Fruit fly (Drosophila melanogaster) whole organism, embryonic: ENCODE data around the gene CG8960.

Experiments used
- ATbp ChIP-seq: fragments of 200-800 bp; sonication (Bioruptor generic); optimal IDR thresholded peaks from 2 replicates; lab custom pipeline; 2017; ENCODE audit warnings: missing biosample characterization, mild to moderate bottlenecking, missing genetic modification characterization, missing genetic modification reagents
- Bdp1 ChIP-seq: fragments of 200-800 bp; sonication (Bioruptor generic); optimal IDR thresholded peaks from 3 replicates; lab custom pipeline; 2016; ENCODE audit warnings: missing biosample characterization, missing genetic modification characterization
- Blimp-1 ChIP-seq: fragments of 200-800 bp; sonication (Bioruptor generic); optimal IDR thresholded peaks from 3 replicates; lab custom pipeline; 2018; ENCODE audit warnings: missing biosample characterization, missing genetic modification characterization, mild to moderate bottlenecking, moderate library complexity, missing genetic modification reagents
- Bteb2 ChIP-seq: fragments of 200-800 bp; sonication (Bioruptor generic); optimal IDR thresholded peaks from 2 replicates; lab custom pipeline; 2016; ENCODE audit warnings: missing biosample characterization, missing genetic modification characterization
- CG10147 ChIP-seq: fragments of 200-800 bp; sonication (Bioruptor generic); optimal IDR thresholded peaks from 2 replicates; lab custom pipeline; 2019; ENCODE audit warnings: missing biosample characterization, mild to moderate bottlenecking, missing genetic modification characterization, moderate library complexity
- CG11093 ChIP-seq: fragments of 200-800 bp; sonication (Bioruptor generic); IDR thresholded peaks from 3 replicates; pipeline ENCODE4 v1.3.6; 2022; ENCODE audit warnings: missing biosample characterization, missing genetic modification characterization
- CG12104 ChIP-seq: fragments of 200-800 bp; sonication (Bioruptor generic); optimal IDR thresholded peaks from 3 replicates; lab custom pipeline; 2016; ENCODE audit warnings: missing biosample characterization, missing genetic modification characterization
- CG13296 ChIP-seq: fragments of 200-800 bp; sonication (Bioruptor generic); optimal IDR thresholded peaks from 3 replicates; lab custom pipeline; 2018; ENCODE audit warnings: missing biosample characterization, mild to moderate bottlenecking, missing genetic modification characterization
- CG13424 ChIP-seq: fragments of 200-800 bp; sonication (Bioruptor generic); optimal IDR thresholded peaks from 2 replicates; lab custom pipeline; 2019; ENCODE audit warnings: missing biosample characterization, mild to moderate bottlenecking, missing genetic modification characterization, moderate library complexity
- CG13624 ChIP-seq: fragments of 200-800 bp; sonication (Bioruptor generic); optimal IDR thresholded peaks from 2 replicates; lab custom pipeline; 2016; ENCODE audit warnings: missing biosample characterization, missing genetic modification characterization
- CG1647 ChIP-seq: fragments of 200-800 bp; sonication (Bioruptor generic); optimal IDR thresholded peaks from 3 replicates; lab custom pipeline; 2016; ENCODE audit warnings: missing biosample characterization, missing genetic modification characterization
- CG18011 ChIP-seq: fragments of 200-800 bp; sonication (Bioruptor generic); optimal IDR thresholded peaks from 2 replicates; lab custom pipeline; 2017; ENCODE audit warnings: missing biosample characterization, missing genetic modification characterization, mild to moderate bottlenecking, moderate library complexity, missing genotype
- CG30020 ChIP-seq: fragments of 200-800 bp; optimal IDR thresholded peaks from 2 replicates; lab custom pipeline; 2019; ENCODE audit warnings: missing biosample characterization, mild to moderate bottlenecking, missing genetic modification characterization, moderate library complexity
- CG30431 ChIP-seq: fragments of 200-800 bp; sonication (Bioruptor generic); optimal IDR thresholded peaks from 2 replicates; lab custom pipeline; 2017; ENCODE audit warnings: missing biosample characterization, missing genetic modification characterization
- CG32767 ChIP-seq: fragments of 200-800 bp; sonication (Bioruptor generic); IDR thresholded peaks from 2 replicates; pipeline ENCODE4 v1.3.6; 2022; ENCODE audit warnings: missing biosample characterization, missing genetic modification characterization
- CG3281 ChIP-seq: fragments of 200-800 bp; sonication (Bioruptor generic); optimal IDR thresholded peaks from 3 replicates; lab custom pipeline; 2017; ENCODE audit warnings: missing biosample characterization, mild to moderate bottlenecking, missing genetic modification characterization
- CG3407 ChIP-seq: fragments of 200-800 bp; sonication (Bioruptor generic); optimal IDR thresholded peaks from 2 replicates; lab custom pipeline; 2018; ENCODE audit warnings: missing biosample characterization, mild to moderate bottlenecking, missing genetic modification characterization
- CG4730 ChIP-seq: fragments of 200-800 bp; sonication (Bioruptor generic); IDR thresholded peaks from 2 replicates; pipeline ENCODE4 v1.3.6; 2022; ENCODE audit warnings: missing biosample characterization, missing genetic modification characterization
- CG4820 ChIP-seq: fragments of 200-800 bp; sonication (Bioruptor generic); optimal IDR thresholded peaks from 3 replicates; lab custom pipeline; 2016; ENCODE audit warnings: missing biosample characterization, missing genetic modification characterization
- CG6175 ChIP-seq: fragments of 200-800 bp; sonication (Bioruptor generic); IDR thresholded peaks from 3 replicates; pipeline ENCODE4 v1.3.6; 2022; ENCODE audit warnings: missing biosample characterization, missing genetic modification characterization
- CG6654 ChIP-seq: fragments of 200-800 bp; sonication (Bioruptor generic); optimal IDR thresholded peaks from 2 replicates; lab custom pipeline; 2017; ENCODE audit warnings: missing biosample characterization, mild to moderate bottlenecking, missing genetic modification characterization
- CG7745 ChIP-seq: fragments of 200-800 bp; sonication (Bioruptor generic); optimal IDR thresholded peaks from 2 replicates; lab custom pipeline; 2018; ENCODE audit warnings: missing biosample characterization, mild to moderate bottlenecking, missing genetic modification characterization, moderate library complexity
- CG8281 ChIP-seq: fragments of 200-800 bp; sonication (Bioruptor generic); optimal IDR thresholded peaks from 2 replicates; lab custom pipeline; 2018; ENCODE audit warnings: missing biosample characterization, mild to moderate bottlenecking, missing genetic modification characterization, moderate library complexity
- D19A ChIP-seq: fragments of 200-800 bp; optimal IDR thresholded peaks from 3 replicates; lab custom pipeline; 2019; ENCODE audit warnings: missing biosample characterization, mild to moderate bottlenecking, missing genetic modification characterization, moderate library complexity
- Deaf1 ChIP-seq: fragments of 200-800 bp; optimal IDR thresholded peaks from 3 replicates; lab custom pipeline; 2019; ENCODE audit warnings: missing biosample characterization, mild to moderate bottlenecking, missing genetic modification characterization, moderate library complexity
- ERR ChIP-seq: fragments of 200-800 bp; sonication (Bioruptor generic); optimal IDR thresholded peaks from 2 replicates; lab custom pipeline; 2016; ENCODE audit warnings: missing biosample characterization, missing genetic modification characterization
- Ets65A ChIP-seq: fragments of 200-800 bp; sonication (Bioruptor generic); peaks from one replicate; lab custom pipeline; 2016; ENCODE audit warnings: missing biosample characterization, missing genetic modification characterization
- GATAe ChIP-seq: fragments of 200-800 bp; sonication (Bioruptor generic); conservative IDR thresholded peaks from 2 replicates; pipeline ENCODE4 v1.3.6; 2022; ENCODE audit warnings: missing biosample characterization, missing genetic modification characterization
- HmgD ChIP-seq: fragments of 200-800 bp; sonication (Bioruptor generic); optimal IDR thresholded peaks from 3 replicates; lab custom pipeline; 2016; ENCODE audit warnings: missing biosample characterization, missing genetic modification characterization
- Lhr ChIP-seq: fragments of 200-800 bp; sonication (Bioruptor generic); optimal IDR thresholded peaks from 3 replicates; lab custom pipeline; 2017; ENCODE audit warnings: mild to moderate bottlenecking, missing biosample characterization, missing genetic modification reagents, missing genetic modification characterization
- Lpt ChIP-seq: fragments of >200 bp; optimal IDR thresholded peaks from 2 replicates; lab custom pipeline; 2018; ENCODE audit warnings: missing biosample characterization, missing genetic modification characterization
- NC2α ChIP-seq: fragments of 200-800 bp; sonication (Bioruptor generic); optimal IDR thresholded peaks from 2 replicates; lab custom pipeline; 2016; ENCODE audit warnings: missing biosample characterization, missing genetic modification characterization
- Optix ChIP-seq: fragments of 200-800 bp; sonication (Bioruptor generic); IDR thresholded peaks from 3 replicates; pipeline ENCODE4 v1.3.6; 2022; ENCODE audit warnings: missing biosample characterization, missing genetic modification characterization
- Vsx1 ChIP-seq: fragments of 200-800 bp; sonication (Bioruptor generic); optimal IDR thresholded peaks from 2 replicates; lab custom pipeline; 2017; ENCODE audit warnings: missing biosample characterization, mild to moderate bottlenecking, missing genetic modification characterization, missing genetic modification reagents
- cg ChIP-seq: fragments of 200-800 bp; sonication (Bioruptor generic); optimal IDR thresholded peaks from 3 replicates; lab custom pipeline; 2019; ENCODE audit warnings: missing biosample characterization, mild to moderate bottlenecking, missing genetic modification characterization, moderate library complexity
- chinmo ChIP-seq: fragments of 200-800 bp; sonication (Bioruptor generic); IDR thresholded peaks from 4 replicates; pipeline ENCODE4 v1.3.6; 2022; ENCODE audit warnings: missing biosample characterization, missing genetic modification characterization; ENCODE audit not compliant: partially characterized antibody
- chm ChIP-seq: fragments of 200-800 bp; sonication (Bioruptor generic); IDR thresholded peaks from 2 replicates; pipeline ENCODE4 v1.3.6; 2022; ENCODE audit warnings: missing biosample characterization, missing genetic modification characterization
- chn ChIP-seq: fragments of 200-800 bp; sonication (Bioruptor generic); optimal IDR thresholded peaks from 2 replicates; lab custom pipeline; 2016; ENCODE audit warnings: missing biosample characterization, missing genetic modification characterization
- dati ChIP-seq: fragments of 200-800 bp; sonication (Bioruptor generic); IDR thresholded peaks from 2 replicates; pipeline ENCODE4 v1.3.6; 2022; ENCODE audit warnings: missing biosample characterization, missing genetic modification characterization
- en ChIP-seq: fragments of 200-800 bp; sonication (Bioruptor generic); optimal IDR thresholded peaks from 2 replicates; lab custom pipeline; 2016; ENCODE audit warnings: missing biosample characterization, missing genetic modification characterization
- esg ChIP-seq: fragments of 200-800 bp; sonication (Bioruptor generic); conservative IDR thresholded peaks from 2 replicates; pipeline ENCODE4 v1.3.6; 2022; ENCODE audit warnings: missing biosample characterization, missing genetic modification characterization
- fd96Cb ChIP-seq: fragments of 200-800 bp; sonication (Bioruptor generic); optimal IDR thresholded peaks from 2 replicates; lab custom pipeline; 2018; ENCODE audit warnings: missing biosample characterization, mild to moderate bottlenecking, missing genetic modification characterization, moderate library complexity
- grn ChIP-seq: fragments of 200-800 bp; sonication (Bioruptor generic); optimal IDR thresholded peaks from 3 replicates; lab custom pipeline; 2017; ENCODE audit warnings: missing biosample characterization, missing genetic modification characterization
- ham ChIP-seq: fragments of 200-800 bp; sonication (Bioruptor generic); IDR thresholded peaks from 2 replicates; pipeline ENCODE4 v1.3.6; 2022; ENCODE audit warnings: missing biosample characterization, missing genetic modification characterization
- insv ChIP-seq, 2 experiments: fragments of 200-800 bp; sonication (Bioruptor generic); optimal IDR thresholded peaks; 3 replicates each; lab custom pipeline; 2016 to 2018; ENCODE audit warnings: missing biosample characterization in 2 of 2, missing genetic modification characterization in 2 of 2
- odd ChIP-seq: fragments of 200-800 bp; sonication (Bioruptor generic); optimal IDR thresholded peaks from 2 replicates; lab custom pipeline; 2017; ENCODE audit warnings: missing biosample characterization, mild to moderate bottlenecking, missing genetic modification characterization
- onecut ChIP-seq: fragments of 200-800 bp; sonication (Bioruptor generic); IDR thresholded peaks from 2 replicates; pipeline ENCODE4 v1.3.6; 2022; ENCODE audit warnings: missing biosample characterization, missing genetic modification characterization
- sima ChIP-seq: fragments of 200-800 bp; sonication (Bioruptor generic); optimal IDR thresholded peaks from 2 replicates; lab custom pipeline; 2016; ENCODE audit warnings: missing biosample characterization, missing genetic modification characterization
- tx ChIP-seq: fragments of 200-800 bp; sonication (Bioruptor generic); optimal IDR thresholded peaks from 2 replicates; lab custom pipeline; 2016; ENCODE audit warnings: missing biosample characterization, missing genetic modification characterization
- unpg ChIP-seq: fragments of 200-800 bp; sonication (Bioruptor generic); optimal IDR thresholded peaks from 3 replicates; lab custom pipeline; 2018; ENCODE audit warnings: missing biosample characterization, mild to moderate bottlenecking, missing genetic modification characterization, moderate library complexity

The CG8960 gene

dm6 chr3L:2151588-2152372 is 45.0 kb upstream of the CG8960 start, which contains the start of gene zormin (continued):
- TF ChIP-seq CG13296 (no peak), dati (GFP tag; lab: Robert Waterston, UW) (no peak), CG12104 (GFP tag; lab: Kevin White, UChicago) (no peak), Lpt (GFP tag; lab: Kevin White, UChicago) (no peak), CG30431 (GFP tag; lab: Kevin White, UChicago) (no peak), Vsx1 (GFP tag; lab: Kevin White, UChicago) (no peak), CG4820 (GFP tag; lab: Kevin White, UChicago) (peak; percentile 38), CG30020 (tag; lab: Kevin White, UChicago) (no peak), en (no peak), CG32767 (GFP tag; lab: Robert Waterston, UW) (no peak), Lhr (GFP tag; lab: Kevin White, UChicago) (no peak), grn (no peak), ATbp (no peak), CG4730 (GFP tag; lab: Robert Waterston, UW) (no peak), cg (no peak), Bdp1 (GFP tag; lab: Kevin White, UChicago) (no peak), ham (GFP tag; lab: Robert Waterston, UW) (no peak), sima (GFP tag; lab: Kevin White, UChicago) (no peak), CG3281 (GFP tag; lab: Kevin White, UChicago) (no peak), esg (GFP tag; lab: Robert Waterston, UW) (no peak), CG1647 (GFP tag; lab: Kevin White, UChicago) (no peak), NC2α (GFP tag; lab: Kevin White, UChicago) (no peak), Blimp-1 (GFP tag; lab: Kevin White, UChicago) (peak; percentile 41), chm (GFP tag; lab: Robert Waterston, UW) (0 out of 2 replicates have a peak, but pooled peaks have one; percentile 10), Ets65A (GFP tag; lab: Kevin White, UChicago) (peak; percentile 71), unpg (no peak), CG13424 (tag; lab: Kevin White, UChicago) (no peak), onecut (GFP tag; lab: Robert Waterston, UW) (peak; percentile 7), chn (no peak), CG11093 (GFP tag; lab: Robert Waterston, UW) (no peak; the same call in 2 of the 3 replicates), Deaf1 (tag; lab: Kevin White, UChicago) (peak; percentile 77), HmgD (GFP tag; lab: Kevin White, UChicago) (no peak), Bteb2 (no peak), odd (GFP tag; lab: Kevin White, UChicago) (no peak), Optix (GFP tag; lab: Robert Waterston, UW) (no peak), CG13624 (GFP tag; lab: Kevin White, UChicago) (no peak), tx (no peak), CG18011 (GFP tag; lab: Kevin White, UChicago) (no peak), CG3407 (GFP tag; lab: Kevin White, UChicago) (no peak), GATAe (GFP tag; lab: Robert Waterston, UW) (no peak), insv (GFP tag; optimal IDR thresholded peaks at IDR 0.05; lab: Kevin White, UChicago) (no peak), CG6654 (GFP tag; lab: Kevin White, UChicago) (no peak), chinmo (GFP tag; lab: Robert Waterston, UW) (peak; percentile 80; the same call in 2 of the 4 replicates), CG6175 (no peak), CG7745 (tag; lab: Kevin White, UChicago) (no peak), D19A (tag; lab: Kevin White, UChicago) (peak; percentile 10), CG10147 (GFP tag; lab: Kevin White, UChicago) (no peak), ERR (no peak), CG8281 (tag; lab: Kevin White, UChicago) (no peak), fd96Cb (peak; percentile 50)
